Fruit fly (Drosophila melanogaster): ENCODE measurements around the gene rept.

The rept gene

DNA sequence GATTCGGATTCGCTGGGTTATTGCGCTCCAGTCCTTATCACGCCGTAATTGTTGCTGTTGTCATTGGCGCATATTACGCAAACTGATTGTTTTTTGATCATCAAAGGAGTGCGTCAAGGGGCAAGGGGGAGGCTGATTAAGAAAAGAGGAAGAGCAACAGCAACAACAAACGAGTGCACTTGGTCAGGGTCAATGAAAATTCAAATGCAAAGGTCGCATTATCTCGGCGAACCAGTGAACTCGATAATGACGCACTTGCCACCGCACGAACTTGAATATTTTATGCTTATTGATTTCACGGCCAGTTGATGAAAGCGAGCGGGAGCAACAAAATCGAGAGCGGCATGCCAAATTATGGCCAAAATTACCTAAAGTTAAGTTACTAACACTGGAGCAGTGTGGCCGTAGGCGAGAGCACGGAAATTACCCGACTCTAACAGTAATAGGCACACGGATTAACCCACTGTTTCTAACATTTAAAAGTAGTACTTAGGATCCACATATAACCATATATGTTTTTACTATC lies 5.2 kb downstream of the rept start, which contains the start of gene nes (continued):
- TF ChIP-seq hkb (optimal IDR thresholded peaks at IDR 0.05) = no peak
- no peak for TF ChIP-seq hkb (GFP tag; IDR thresholded peaks at IDR 0.05)
- TF ChIP-seq CG1233 (GFP tag; optimal IDR thresholded peaks at IDR 0.05) = no peak
- TF ChIP-seq az2 (GFP tag; optimal IDR thresholded peaks at IDR 0.05) = no peak
- TF ChIP-seq Fer2 (tag; optimal IDR thresholded peaks at IDR 0.05) = no peak
- no peak for TF ChIP-seq CG10431 (GFP tag; optimal IDR thresholded peaks at IDR 0.05)
- TF ChIP-seq Blimp-1 (GFP tag; optimal IDR thresholded peaks at IDR 0.05) = no peak
- no peak for TF ChIP-seq otp (GFP tag; IDR thresholded peaks at IDR 0.05)
- no peak for TF ChIP-seq jigr1 (GFP tag; IDR thresholded peaks at IDR 0.05)
- no peak for TF ChIP-seq CG10654 (GFP tag; optimal IDR thresholded peaks at IDR 0.05)
- no peak for TF ChIP-seq gt (GFP tag; IDR thresholded peaks at IDR 0.05)
- no peak for TF ChIP-seq rib (GFP tag; IDR thresholded peaks at IDR 0.05)
- no peak for TF ChIP-seq NK7.1 (GFP tag; optimal IDR thresholded peaks at IDR 0.05)
- TF ChIP-seq Deaf1 (tag; optimal IDR thresholded peaks at IDR 0.05) = no peak
- TF ChIP-seq ind (GFP tag; optimal IDR thresholded peaks at IDR 0.05) = peak; percentile 21
- TF ChIP-seq pita (GFP tag; optimal IDR thresholded peaks at IDR 0.05) = no peak
- no peak for TF ChIP-seq Dbx (GFP tag; IDR thresholded peaks at IDR 0.05)
- TF ChIP-seq Xrp1 (GFP tag; IDR thresholded peaks at IDR 0.05) = no peak
- no peak for TF ChIP-seq Camta (GFP tag; optimal IDR thresholded peaks at IDR 0.05)
- TF ChIP-seq Tbp (GFP tag; optimal IDR thresholded peaks at IDR 0.05) = no peak
- no peak for TF ChIP-seq CG3407 (GFP tag; optimal IDR thresholded peaks at IDR 0.05)
- no peak for TF ChIP-seq NfI (GFP tag; optimal IDR thresholded peaks at IDR 0.05)
- no peak for TF ChIP-seq CG2129 (GFP tag; IDR thresholded peaks at IDR 0.05; ENCODE audit: partially characterized antibody)
- no peak for TF ChIP-seq CG8478 (optimal IDR thresholded peaks at IDR 0.05)
- TF ChIP-seq Dad (GFP tag; optimal IDR thresholded peaks at IDR 0.05) = no peak
- no peak for TF ChIP-seq MTF-1 (GFP tag; optimal IDR thresholded peaks at IDR 0.05; ENCODE audit: borderline replicate concordance)
- no peak for TF ChIP-seq CG9437 (GFP tag; optimal IDR thresholded peaks at IDR 0.05)
- TF ChIP-seq sima (GFP tag; optimal IDR thresholded peaks at IDR 0.05) = no peak
- no peak for TF ChIP-seq CG1832 (GFP tag; optimal IDR thresholded peaks at IDR 0.05)
- TF ChIP-seq ab (GFP tag; optimal IDR thresholded peaks at IDR 0.05) = no peak
- TF ChIP-seq Sox102F (GFP tag; optimal IDR thresholded peaks at IDR 0.05) = no peak
- TF ChIP-seq disco-r (GFP tag; optimal IDR thresholded peaks at IDR 0.05) = no peak
- TF ChIP-seq Dp (GFP tag; optimal IDR thresholded peaks at IDR 0.05) = no peak
- TF ChIP-seq prd (optimal IDR thresholded peaks at IDR 0.05) = no peak
- TF ChIP-seq prd (GFP tag; IDR thresholded peaks at IDR 0.05) = no peak
- TF ChIP-seq CG15479 (GFP tag; optimal IDR thresholded peaks at IDR 0.05) = no peak
- no peak for TF ChIP-seq CG12104 (GFP tag; optimal IDR thresholded peaks at IDR 0.05)
- no peak for TF ChIP-seq Stat92E (GFP tag; optimal IDR thresholded peaks at IDR 0.05)
- no peak for TF ChIP-seq ro (GFP tag; IDR thresholded peaks at IDR 0.05)
- TF ChIP-seq crol (GFP tag; IDR thresholded peaks at IDR 0.05) = peak; percentile 88
- no peak for TF ChIP-seq CG10959 (GFP tag; IDR thresholded peaks at IDR 0.05)
- TF ChIP-seq ftz-f1 (GFP tag; optimal IDR thresholded peaks at IDR 0.05) = peak; percentile 84
- no peak for TF ChIP-seq kni (GFP tag; optimal IDR thresholded peaks at IDR 0.05)
- TF ChIP-seq ERR (GFP tag; optimal IDR thresholded peaks at IDR 0.05) = no peak
- TF ChIP-seq her (GFP tag; optimal IDR thresholded peaks at IDR 0.05) = no peak
- no peak for TF ChIP-seq HLHmδ (GFP tag; optimal IDR thresholded peaks at IDR 0.05)
- no peak for TF ChIP-seq vnd (GFP tag; IDR thresholded peaks at IDR 0.05; ENCODE audit: partially characterized antibody)
- no peak for TF ChIP-seq CG6765 (GFP tag; optimal IDR thresholded peaks at IDR 0.05)
- no peak for TF ChIP-seq Hand (GFP tag; optimal IDR thresholded peaks at IDR 0.05)
- TF ChIP-seq cato (GFP tag; optimal IDR thresholded peaks at IDR 0.05; ENCODE audit: borderline replicate concordance) = no peak
- TF ChIP-seq Elba2 (GFP tag; optimal IDR thresholded peaks at IDR 0.05) = no peak
- TF ChIP-seq Lhr (GFP tag; optimal IDR thresholded peaks at IDR 0.05) = no peak

All from whole organism, embryonic.